Fruit fly (Drosophila melanogaster): Measurements from ENCODE around the gene Cox11.

DNA sequence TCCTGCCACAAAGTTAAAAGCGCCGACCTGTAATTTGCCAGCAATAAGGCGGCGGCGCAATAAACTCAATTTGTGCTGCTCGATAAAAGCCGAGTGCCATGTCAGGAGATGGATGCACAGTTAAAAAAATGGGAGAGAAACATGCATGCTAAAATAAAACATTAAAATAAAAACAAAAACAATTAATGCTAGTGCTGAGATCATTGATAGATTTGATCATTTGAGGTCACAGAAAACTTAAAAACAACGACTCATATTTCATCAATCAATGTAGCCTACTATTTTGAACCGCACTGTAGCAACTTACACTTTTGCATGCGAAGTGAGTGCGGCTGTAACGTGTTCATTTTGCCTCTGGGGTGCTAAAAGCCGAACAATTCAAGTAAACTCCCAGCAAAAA lies 43.7 kb upstream of the Cox11 start:
- peak; percentile 59 for TF ChIP-seq CG10631 (GFP tag; optimal IDR thresholded peaks at IDR 0.05)
- peak; percentile 63 for TF ChIP-seq Smox (GFP tag; optimal IDR thresholded peaks at IDR 0.05)
- TF ChIP-seq topi (GFP tag; optimal IDR thresholded peaks at IDR 0.05): peak; percentile 78
- no peak for TF ChIP-seq CG11294 (GFP tag; IDR thresholded peaks at IDR 0.05)
- TF ChIP-seq CG8319 (GFP tag; optimal IDR thresholded peaks at IDR 0.05): peak; percentile 62
- TF ChIP-seq CG3919 (GFP tag; optimal IDR thresholded peaks at IDR 0.05): peak; percentile 79
- TF ChIP-seq CG6276 (GFP tag; optimal IDR thresholded peaks at IDR 0.05): no peak
- TF ChIP-seq pdm3 (GFP tag; optimal IDR thresholded peaks at IDR 0.05): peak; percentile 64
- TF ChIP-seq Blimp-1 (GFP tag; optimal IDR thresholded peaks at IDR 0.05): no peak
- TF ChIP-seq CG16779 (tag; optimal IDR thresholded peaks at IDR 0.05): peak; percentile 27
- peak; percentile 37 for TF ChIP-seq CG1621 (tag; optimal IDR thresholded peaks at IDR 0.05)
- TF ChIP-seq Hr4 (GFP tag; optimal IDR thresholded peaks at IDR 0.05): peak; percentile 70
- TF ChIP-seq svp (GFP tag): peak; percentile 88
